Fruit fly (Drosophila melanogaster): Measurements from ENCODE around the gene vret.

The vret gene

DNA sequence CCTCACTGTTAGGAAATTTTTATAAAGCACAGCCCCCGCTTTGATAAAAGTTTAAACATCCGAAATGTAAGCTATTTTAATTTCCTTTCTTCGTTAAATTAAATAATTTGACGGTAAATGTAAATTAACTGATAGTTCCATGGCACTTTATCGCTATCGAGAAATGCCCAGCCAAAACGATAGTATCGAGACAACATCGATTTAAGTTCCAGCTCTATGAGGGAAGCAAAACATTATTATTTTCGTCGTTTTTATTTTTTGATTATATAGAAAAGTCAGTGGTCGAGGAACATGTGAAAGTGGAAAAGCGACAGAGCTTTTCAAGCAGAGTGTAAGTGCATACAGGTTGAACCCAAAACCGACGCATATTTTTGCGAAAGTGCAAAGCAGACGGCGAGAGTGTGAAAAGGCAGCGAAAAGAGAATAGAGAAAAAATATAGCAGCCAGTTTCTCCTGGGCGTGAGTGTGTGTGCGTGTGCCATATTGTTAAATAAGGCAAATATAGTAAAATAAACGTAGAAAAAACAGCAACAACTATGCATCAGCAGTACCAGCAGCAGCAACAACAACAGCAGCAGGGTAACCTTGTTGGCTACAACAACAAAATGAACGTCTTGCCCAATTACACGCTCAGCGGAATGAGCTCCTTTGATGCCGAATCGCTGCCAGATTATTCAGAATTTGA is 18.5 kb downstream of the vret start, which contains the start of gene CG45049 (continued):
- TF ChIP-seq Drgx (GFP tag; IDR thresholded peaks at IDR 0.05) (no peak), BtbVII (GFP tag; optimal IDR thresholded peaks at IDR 0.05) (no peak), Trl (optimal IDR thresholded peaks at IDR 0.05) (peak in 1 of 2 experiments; percentile 69), Trl (GFP tag; optimal IDR thresholded peaks at IDR 0.05) (no peak), Opbp (GFP tag; IDR thresholded peaks at IDR 0.05; ENCODE audit: partially characterized antibody) (peak; percentile 94), pzg (GFP tag; optimal IDR thresholded peaks at IDR 0.05) (peak; percentile 40), chinmo (GFP tag; IDR thresholded peaks at IDR 0.05; ENCODE audit: partially characterized antibody) (peak; percentile 54; the same call in 1 of the 4 replicates), mirr (GFP tag; optimal IDR thresholded peaks at IDR 0.05) (no peak), CG2712 (tag; optimal IDR thresholded peaks at IDR 0.05) (peak; percentile 8), HLH4C (GFP tag; IDR thresholded peaks at IDR 0.05; ENCODE audit: partially characterized antibody) (peak; percentile 87), E2f1 (GFP tag; IDR thresholded peaks at IDR 0.05) (no peak), Hmx (GFP tag; optimal IDR thresholded peaks at IDR 0.05) (no peak), CG42726 (GFP tag; IDR thresholded peaks at IDR 0.05; ENCODE audit: partially characterized antibody) (peak; percentile 94), stc (GFP tag; IDR thresholded peaks at IDR 0.05) (no peak), CG30403 (GFP tag; optimal IDR thresholded peaks at IDR 0.05) (peak; percentile 18), CG10321 (GFP tag; IDR thresholded peaks at IDR 0.05) (no peak), CG12155 (GFP tag; optimal IDR thresholded peaks at IDR 0.05) (no peak), YL-1 (GFP tag; optimal IDR thresholded peaks at IDR 0.05) (no peak), MESR4 (GFP tag; optimal IDR thresholded peaks at IDR 0.05) (peak; percentile 57), sr (GFP tag; IDR thresholded peaks at IDR 0.05) (peak; percentile 35; the same call in 1 of the 3 replicates), bbx (GFP tag; IDR thresholded peaks at IDR 0.05; ENCODE audit: partially characterized antibody) (peak; percentile 94), CG18011 (GFP tag; optimal IDR thresholded peaks at IDR 0.05) (no peak), CG10267 (tag; optimal IDR thresholded peaks at IDR 0.05) (no peak), cas (GFP tag; IDR thresholded peaks at IDR 0.05) (no peak), ato (GFP tag; IDR thresholded peaks at IDR 0.05; ENCODE audit: partially characterized antibody) (peak; percentile 92)

DNA sequence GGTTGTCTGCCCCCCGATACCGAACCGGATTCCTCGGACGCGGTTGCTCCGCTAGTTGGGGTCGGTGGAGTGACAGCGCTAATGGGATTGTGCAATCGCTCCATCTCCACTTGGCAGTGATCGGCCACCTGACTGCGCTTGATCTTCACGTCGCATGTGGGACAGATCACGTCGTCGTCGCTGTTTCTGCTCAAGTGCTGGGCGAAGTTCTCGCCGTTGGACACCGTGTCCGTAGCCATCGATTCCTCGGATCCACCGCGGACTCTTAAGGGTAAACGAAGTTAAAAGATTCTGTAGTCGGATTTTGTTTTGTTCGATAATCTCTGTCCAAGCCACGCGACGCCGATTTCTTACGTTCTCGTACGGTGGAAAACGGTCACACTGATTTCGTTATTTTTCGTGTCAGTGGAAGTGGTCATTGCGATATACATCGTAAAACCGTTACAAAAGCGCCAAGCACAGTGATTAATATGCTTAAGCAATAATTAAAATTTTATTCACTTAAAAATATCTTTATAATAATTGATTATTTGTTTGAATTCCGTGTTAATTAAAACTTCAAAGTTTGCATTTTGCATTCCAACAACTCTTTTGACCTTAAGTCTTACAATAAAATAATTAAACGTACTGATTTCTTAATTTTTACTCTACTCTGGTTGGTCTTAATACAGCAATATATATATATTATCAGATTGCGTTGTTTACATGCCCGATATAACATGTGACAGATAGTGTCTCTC is 19.2 kb downstream of the vret start, which contains the start of gene RNF220:
TSS of gene RNF220 (minus strand) at position 384 of the 740 bp plus-strand sequence.
- TF ChIP-seq CG2129 (GFP tag; IDR thresholded peaks at IDR 0.05; ENCODE audit: partially characterized antibody) (peak; percentile 11), D19B (GFP tag; optimal IDR thresholded peaks at IDR 0.05) (no peak), mirr (GFP tag; optimal IDR thresholded peaks at IDR 0.05) (no peak), h (optimal IDR thresholded peaks at IDR 0.05) (no peak), ci (GFP tag; IDR thresholded peaks at IDR 0.05) (0 out of 3 replicates have a peak, but pooled peaks have one; percentile 9), CG9797 (GFP tag; optimal IDR thresholded peaks at IDR 0.05) (peak; percentile 59), CG30020 (tag; optimal IDR thresholded peaks at IDR 0.05) (peak; percentile 6), NfI (GFP tag; optimal IDR thresholded peaks at IDR 0.05) (no peak), Pdp1 (GFP tag; optimal IDR thresholded peaks at IDR 0.05) (peak in 1 of 2 experiments; percentile 58), MESR4 (GFP tag; optimal IDR thresholded peaks at IDR 0.05) (peak; percentile 76), Dek (tag; optimal IDR thresholded peaks at IDR 0.05) (peak; percentile 40), jigr1 (GFP tag; IDR thresholded peaks at IDR 0.05) (no peak), phol (tag; optimal IDR thresholded peaks at IDR 0.05) (peak; percentile 46), CG2116 (GFP tag; optimal IDR thresholded peaks at IDR 0.05) (peak; percentile 46), CG15601 (tag; optimal IDR thresholded peaks at IDR 0.05) (no peak), HLH4C (GFP tag; IDR thresholded peaks at IDR 0.05; ENCODE audit: partially characterized antibody) (no peak; the same call in 1 of the 3 replicates), stwl (tag; optimal IDR thresholded peaks at IDR 0.05) (no peak), Hr51 (GFP tag; optimal IDR thresholded peaks at IDR 0.05) (peak in 1 of 2 experiments; percentile 31), CG34224 (GFP tag; IDR thresholded peaks at IDR 0.05; ENCODE audit: partially characterized antibody) (peak; percentile 54; the same call in 1 of the 3 replicates), CG7745 (tag; optimal IDR thresholded peaks at IDR 0.05) (no peak), Sox102F (GFP tag; optimal IDR thresholded peaks at IDR 0.05) (peak; percentile 5), Kr (GFP tag; optimal IDR thresholded peaks at IDR 0.05) (no peak), C15 (GFP tag; IDR thresholded peaks at IDR 0.05) (no peak), tin (GFP tag; optimal IDR thresholded peaks at IDR 0.05) (no peak), bbx (GFP tag; IDR thresholded peaks at IDR 0.05; ENCODE audit: partially characterized antibody) (peak; percentile 78)

Data from whole organism, embryonic.